Fruit fly (Drosophila melanogaster) whole organism: Measurements from ENCODE around the gene CG3198.

Experiments used
- CG8478 ChIP-seq: fragments of >200 bp; optimal IDR thresholded peaks from 2 replicates; lab custom pipeline; 2018; ENCODE audit warnings: inconsistent platforms
- Dll ChIP-seq: fragments of >200 bp; optimal IDR thresholded peaks from 2 replicates; lab custom pipeline; 2017
- EcR ChIP-seq, 2 experiments: fragments of >200 bp; optimal IDR thresholded peaks; 2 replicates each; lab custom pipeline; 2017; ENCODE audit warnings: missing biosample characterization in 2 of 2, missing genetic modification characterization in 2 of 2, missing genetic modification reagents in 2 of 2
- pan ChIP-seq: fragments of >200 bp; optimal IDR thresholded peaks from 2 replicates; lab custom pipeline; 2017
- psq ChIP-seq: fragments of >200 bp; optimal IDR thresholded peaks from 2 replicates; lab custom pipeline; 2017
- usp ChIP-seq: fragments of >200 bp; optimal IDR thresholded peaks from 2 replicates; lab custom pipeline; 2017; ENCODE audit warnings: missing biosample characterization, missing genetic modification characterization, mixed read lengths

- no peak for TF ChIP-seq psq (lab: Kevin White, UChicago)
- no peak for TF ChIP-seq EcR (GFP tag; optimal IDR thresholded peaks at IDR 0.05; lab: Kevin White, UChicago)
- no peak for TF ChIP-seq CG8478 (lab: Kevin White, UChicago)
- TF ChIP-seq usp (GFP tag; lab: Kevin White, UChicago): no peak
- no peak for TF ChIP-seq Dll (lab: Kevin White, UChicago)
- TF ChIP-seq pan: no peak
Observed at dm6 chrX:6659919-6660318, 13.9 kb downstream of the CG3198 start.
